Worm (Caenorhabditis elegans): ENCODE results near the gene ced-10.

DNA sequence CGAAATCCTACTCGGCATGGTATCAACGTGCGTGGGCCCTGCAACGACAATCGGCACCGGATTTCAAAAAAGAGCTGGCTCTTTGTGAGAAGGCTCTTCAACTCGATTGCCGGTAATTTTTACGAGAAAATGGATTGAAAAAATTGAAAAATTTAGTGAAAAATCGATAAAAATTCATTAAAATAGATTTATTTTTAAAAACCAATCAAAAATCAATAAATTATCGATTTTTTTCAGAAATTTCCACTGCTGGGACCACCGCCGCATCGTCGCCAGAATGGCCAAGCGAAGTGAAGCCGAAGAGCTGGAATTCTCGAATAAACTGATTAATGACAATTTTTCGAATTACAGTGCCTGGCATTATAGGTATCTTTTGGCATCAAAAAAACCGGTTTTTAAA, 18.6 kb upstream of the ced-10 start:
- TF ChIP-seq klf-2 (GFP tag; conservative IDR thresholded peaks at IDR 0.05) (no peak), flt-1 (GFP tag; IDR thresholded peaks at IDR 0.05) (no peak), ztf-23 (GFP tag; IDR thresholded peaks at IDR 0.05) (no peak), cog-1 (tag; optimal IDR thresholded peaks at IDR 0.05) (no peak), T22C8.4 (GFP tag; IDR thresholded peaks at IDR 0.05) (peak; percentile 44; the same call in 1 of the 2 replicates), ref-1 (GFP tag; conservative IDR thresholded peaks at IDR 0.05) (no peak), tab-1 (GFP tag; IDR thresholded peaks at IDR 0.05) (no peak), med-1 (GFP tag; optimal IDR thresholded peaks at IDR 0.05; ENCODE audit: insufficient read depth) (no peak), ztf-29 (GFP tag; IDR thresholded peaks at IDR 0.05) (no peak)
